Worm (Caenorhabditis elegans) whole organism, L2 larva: ENCODE data around the gene fbxa-128.
"Not testable (repeated sequence)": the region's sequence is repeated elsewhere in the genome, so short reads cannot be mapped to it uniquely, and the experiment has no call there.

Experiments
- ama-1 ChIP-seq: fragments of 150-350 bp; optimal IDR thresholded peaks from 2 replicates; lab custom pipeline; 2018; ENCODE audit warnings: inconsistent platforms
- blmp-1 ChIP-seq: sonication (generic microtip); optimal IDR thresholded peaks from 2 replicates; lab custom pipeline; 2017; ENCODE audit warnings: missing genetic modification characterization, mild to moderate bottlenecking, missing compliant biosample characterization, antibody characterized with exemption, moderate library complexity; ENCODE audit not compliant: insufficient read depth
- ceh-82 ChIP-seq: fragments of 150-350 bp; optimal IDR thresholded peaks from 2 replicates; lab custom pipeline; 2014; ENCODE audit warnings: missing biosample characterization, missing genetic modification characterization
- egl-27 ChIP-seq: sonication (generic microtip); optimal IDR thresholded peaks from 3 replicates; lab custom pipeline; 2017; ENCODE audit warnings: missing biosample characterization, missing genetic modification reagents, missing genetic modification characterization
- elt-1 ChIP-seq: fragments of 150-350 bp; optimal IDR thresholded peaks from 2 replicates; lab custom pipeline; 2014; ENCODE audit warnings: missing biosample characterization, missing genetic modification characterization
- lin-39 ChIP-seq: fragments of 150-350 bp; optimal IDR thresholded peaks from 2 replicates; lab custom pipeline; 2014; ENCODE audit warnings: missing biosample characterization, missing genetic modification reagents, missing genetic modification characterization
- lsy-2 ChIP-seq, 2 experiments: fragments of 150-350 bp in 1 of 2; sonication (generic microtip) in 1 of 2; optimal IDR thresholded peaks; 2 replicates each; lab custom pipeline; 2014 to 2017; ENCODE audit warnings: missing biosample characterization in 2 of 2, missing genetic modification characterization in 2 of 2
- nhr-11 ChIP-seq: fragments of 150-350 bp; optimal IDR thresholded peaks from 2 replicates; lab custom pipeline; 2014; ENCODE audit warnings: missing biosample characterization, missing genetic modification characterization
- skn-1 ChIP-seq: sonication (generic microtip); optimal IDR thresholded peaks from 2 replicates; lab custom pipeline; 2017; ENCODE audit warnings: missing biosample characterization, missing genetic modification characterization
- sma-9 ChIP-seq, 2 experiments: fragments of 150-350 bp in 1 of 2; sonication (generic microtip) in 1 of 2; optimal IDR thresholded peaks; 2 replicates each; lab custom pipeline; 2014 to 2016; ENCODE audit warnings: missing genetic modification characterization in 2 of 2, mild to moderate bottlenecking in 1 of 2, missing biosample characterization in 1 of 2, missing compliant biosample characterization in 1 of 2, missing genetic modification reagents in 1 of 2, moderate library complexity in 1 of 2
- snpc-4 ChIP-seq: fragments of 150-350 bp; optimal IDR thresholded peaks from 2 replicates; lab custom pipeline; 2014; ENCODE audit warnings: missing biosample characterization, missing genetic modification characterization
- ztf-11 ChIP-seq: sonication (generic microtip); optimal IDR thresholded peaks from 2 replicates; lab custom pipeline; 2017; ENCODE audit warnings: missing biosample characterization, missing genetic modification characterization
- ztf-4 ChIP-seq: fragments of 150-350 bp; optimal IDR thresholded peaks from 2 replicates; lab custom pipeline; 2014; ENCODE audit warnings: missing biosample characterization, missing genetic modification characterization

DNA sequence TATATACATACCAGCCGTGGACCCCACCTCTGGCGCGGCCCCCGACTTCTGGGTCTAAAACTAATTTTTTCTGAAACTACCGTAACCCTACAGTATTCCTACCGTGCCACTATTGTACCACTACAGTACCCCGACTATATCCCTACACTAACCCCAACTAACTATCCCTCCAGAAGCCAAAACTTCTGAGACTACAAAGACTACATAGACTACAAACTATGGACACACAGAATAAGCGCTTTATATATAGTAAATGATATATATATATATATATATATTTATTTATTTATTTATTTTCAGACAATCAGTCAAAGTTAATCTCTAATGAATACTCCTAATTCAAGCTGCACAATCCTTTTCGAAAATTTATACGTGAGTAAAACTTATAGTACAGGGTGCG, 7.4 kb downstream of the fbxa-128 start, which contains the start of gene pha-1:
- not testable (repeated sequence) for TF ChIP-seq ceh-82 (tag; lab: Kevin White, UChicago); blmp-1 (tag; lab: Kevin White, UChicago); egl-27 (tag; lab: Kevin White, UChicago); skn-1; lin-39 (tag; lab: Kevin White, UChicago); ztf-4 (tag; lab: Kevin White, UChicago); ama-1 (lab: Kevin White, UChicago); lsy-2 (tag; optimal IDR thresholded peaks at IDR 0.05; lab: Kevin White, UChicago); nhr-11 (tag; lab: Kevin White, UChicago); sma-9 (GFP tag; optimal IDR thresholded peaks at IDR 0.05; lab: Kevin White, UChicago); sma-9 (tag; optimal IDR thresholded peaks at IDR 0.05; lab: Kevin White, UChicago); snpc-4 (tag; lab: Kevin White, UChicago); elt-1 (tag; lab: Kevin White, UChicago); ztf-11 (tag; lab: Kevin White, UChicago)
